Worm (Caenorhabditis elegans) whole organism, L1 larva: ENCODE measurements around the gene Y51A2D.13.

Experiments used
- alr-1 ChIP-seq: fragments of 200-800 bp; sonication (Bioruptor generic); optimal IDR thresholded peaks from 2 replicates; lab custom pipeline; 2018; ENCODE audit warnings: borderline replicate concordance, mild to moderate bottlenecking, missing genetic modification characterization, missing compliant biosample characterization
- dpl-1 ChIP-seq, 3 experiments: fragments of 150-350 bp in 2 of 3; sonication (generic microtip) in 1 of 3; optimal IDR thresholded peaks; 2 replicates each; lab custom pipeline; 2014 to 2017; ENCODE audit warnings: missing biosample characterization in 3 of 3, missing genetic modification characterization in 3 of 3, missing genetic modification reagents in 3 of 3
- fos-1 ChIP-seq: fragments of 150-350 bp; optimal IDR thresholded peaks from 2 replicates; lab custom pipeline; 2014; ENCODE audit warnings: missing biosample characterization, missing genetic modification characterization

DNA sequence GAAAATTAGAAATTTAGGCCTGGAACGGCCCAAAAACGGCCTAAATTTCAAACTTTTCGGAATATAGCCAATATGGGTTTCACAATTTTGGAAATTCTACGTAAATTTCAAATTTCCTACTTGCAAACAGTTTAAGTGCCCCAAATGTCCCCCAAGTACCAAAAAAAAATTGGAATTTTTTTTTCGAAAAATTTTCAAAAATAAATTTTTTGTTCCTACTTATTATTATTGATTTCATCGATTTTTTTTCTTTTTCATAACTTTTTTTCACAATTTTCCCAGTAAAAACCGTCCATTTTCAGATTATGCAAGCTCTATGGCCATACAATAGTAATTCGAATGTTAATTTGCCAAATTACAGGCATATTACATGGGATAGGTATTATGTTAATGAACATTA is 8.1 kb downstream of the Y51A2D.13 start, which contains the start of gene Y51A2D.21:
- TF ChIP-seq alr-1 (tag; lab: Kevin White, UChicago) (no peak), dpl-1 (GFP tag; optimal IDR thresholded peaks at IDR 0.05; lab: Kevin White, UChicago) (no peak), fos-1 (tag; lab: Kevin White, UChicago) (no peak)
